Worm (Caenorhabditis elegans): ENCODE measurements around the gene W03F9.1.

DNA sequence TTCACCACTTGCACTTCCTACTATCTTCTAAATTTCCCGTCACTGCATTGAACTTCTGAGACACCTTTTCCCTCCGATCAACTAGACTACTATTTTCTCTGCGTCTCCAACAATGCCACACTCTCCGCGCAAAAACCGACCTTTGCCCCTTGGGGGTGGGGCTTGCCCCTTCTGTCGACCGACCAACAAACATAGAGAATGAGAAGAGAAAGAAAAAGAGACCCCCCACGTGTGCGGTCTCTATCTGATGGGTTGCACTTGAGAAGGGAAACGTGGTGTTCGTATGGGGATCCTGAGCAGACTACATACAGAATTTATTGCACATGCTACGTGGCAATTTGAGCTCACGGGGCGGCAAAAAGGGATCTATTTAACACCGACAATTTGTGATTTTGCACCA lies 28.7 kb upstream of the W03F9.1 start:
- TF ChIP-seq zag-1 (tag; optimal IDR thresholded peaks at IDR 0.05) (no peak), skn-1 (tag; optimal IDR thresholded peaks at IDR 0.05) (no peak)

Data from whole organism, L2 larva.